Worm (Caenorhabditis elegans) whole organism, late embryonic: ENCODE measurements around the gene F16G10.3.
A peak's percentile ranks its signal among the peaks of the same experiment; 100 is the strongest.

Experiments used
- C08G9.2 ChIP-seq: sonication (generic microtip); optimal IDR thresholded peaks from 2 replicates; lab custom pipeline; 2016; ENCODE audit warnings: mild to moderate bottlenecking, missing genetic modification characterization, moderate library complexity, missing compliant biosample characterization
- K02D7.2 ChIP-seq: sonication (generic microtip); optimal IDR thresholded peaks from 2 replicates; lab custom pipeline; 2017; ENCODE audit warnings: mild to moderate bottlenecking, missing genetic modification characterization, missing compliant biosample characterization
- ahr-1 ChIP-seq: sonication (generic microtip); optimal IDR thresholded peaks from 2 replicates; lab custom pipeline; 2016; ENCODE audit warnings: missing genetic modification characterization, missing compliant biosample characterization
- ceh-18 ChIP-seq: sonication (generic microtip); optimal IDR thresholded peaks from 2 replicates; lab custom pipeline; 2016; ENCODE audit warnings: missing genetic modification characterization, missing compliant biosample characterization
- ceh-31 ChIP-seq: sonication (generic microtip); optimal IDR thresholded peaks from 2 replicates; lab custom pipeline; 2016; ENCODE audit warnings: missing genetic modification characterization, missing compliant biosample characterization
- ceh-48 ChIP-seq: sonication (generic microtip); optimal IDR thresholded peaks from 2 replicates; lab custom pipeline; 2016; ENCODE audit warnings: missing genetic modification characterization, inconsistent platforms, missing compliant biosample characterization
- ceh-6 ChIP-seq: fragments of 200-800 bp; sonication (Bioruptor generic); optimal IDR thresholded peaks from 2 replicates; lab custom pipeline; 2018; ENCODE audit warnings: mild to moderate bottlenecking, missing genetic modification characterization, missing compliant biosample characterization
- dve-1 ChIP-seq: sonication (generic microtip); optimal IDR thresholded peaks from 2 replicates; lab custom pipeline; 2017; ENCODE audit warnings: antibody characterized with exemption, mild to moderate bottlenecking, missing genetic modification characterization, missing compliant biosample characterization
- elt-4 ChIP-seq: sonication (generic microtip); optimal IDR thresholded peaks from 2 replicates; lab custom pipeline; 2016; ENCODE audit warnings: missing genetic modification characterization, missing compliant biosample characterization
- eyg-1 ChIP-seq: sonication (generic microtip); optimal IDR thresholded peaks from 2 replicates; lab custom pipeline; 2016; ENCODE audit warnings: missing genotype, missing genetic modification characterization, missing compliant biosample characterization
- fax-1 ChIP-seq: sonication (generic microtip); optimal IDR thresholded peaks from 2 replicates; lab custom pipeline; 2016; ENCODE audit warnings: missing genotype, missing genetic modification characterization, missing compliant biosample characterization
- fkh-10 ChIP-seq: fragments of 150-350 bp; optimal IDR thresholded peaks from 2 replicates; lab custom pipeline; 2014; ENCODE audit warnings: missing biosample characterization, missing genetic modification reagents, missing genetic modification characterization
- hlh-13 ChIP-seq: fragments of 200-800 bp; sonication (Bioruptor generic); optimal IDR thresholded peaks from 2 replicates; lab custom pipeline; 2018; ENCODE audit warnings: mild to moderate bottlenecking, missing genetic modification characterization, missing compliant biosample characterization
- hlh-30 ChIP-seq: sonication (generic microtip); optimal IDR thresholded peaks from 2 replicates; lab custom pipeline; 2017; ENCODE audit warnings: antibody characterized with exemption, missing genetic modification characterization, missing compliant biosample characterization; ENCODE audit not compliant: insufficient read depth
- madf-2 ChIP-seq: sonication (generic microtip); optimal IDR thresholded peaks from 2 replicates; lab custom pipeline; 2017; ENCODE audit warnings: missing genetic modification characterization, missing compliant biosample characterization
- mec-3 ChIP-seq: sonication (generic microtip); optimal IDR thresholded peaks from 2 replicates; lab custom pipeline; 2016; ENCODE audit warnings: borderline replicate concordance, missing genetic modification characterization, missing compliant biosample characterization
- nfya-1 ChIP-seq: sonication (generic microtip); optimal IDR thresholded peaks from 2 replicates; lab custom pipeline; 2017; ENCODE audit warnings: missing genetic modification characterization, mild to moderate bottlenecking, missing compliant biosample characterization, antibody characterized with exemption, moderate library complexity
- nhr-11 ChIP-seq: fragments of 150-350 bp; optimal IDR thresholded peaks from 2 replicates; lab custom pipeline; 2014; ENCODE audit warnings: missing biosample characterization, missing genetic modification characterization
- npax-4 ChIP-seq: sonication (generic microtip); optimal IDR thresholded peaks from 2 replicates; lab custom pipeline; 2016; ENCODE audit warnings: missing genetic modification characterization, missing compliant biosample characterization
- pax-1 ChIP-seq: fragments of 150-350 bp; optimal IDR thresholded peaks from 2 replicates; lab custom pipeline; 2014; ENCODE audit warnings: missing biosample characterization, missing genetic modification characterization
- pha-4 ChIP-seq: fragments of 150-350 bp; optimal IDR thresholded peaks from 2 replicates; lab custom pipeline; 2018; ENCODE audit warnings: missing biosample characterization, missing genetic modification reagents, missing genetic modification characterization
- pqm-1 ChIP-seq: sonication (generic microtip); optimal IDR thresholded peaks from 2 replicates; lab custom pipeline; 2016; ENCODE audit warnings: missing genetic modification characterization, missing compliant biosample characterization
- ref-2 ChIP-seq: sonication (generic microtip); optimal IDR thresholded peaks from 2 replicates; lab custom pipeline; 2016; ENCODE audit warnings: missing genetic modification characterization, missing compliant biosample characterization
- rnt-1 ChIP-seq: sonication (generic microtip); optimal IDR thresholded peaks from 2 replicates; lab custom pipeline; 2016; ENCODE audit warnings: missing genetic modification characterization, missing compliant biosample characterization
- sdc-2 ChIP-seq: sonication (generic microtip); optimal IDR thresholded peaks from 2 replicates; lab custom pipeline; 2016; ENCODE audit warnings: missing genotype, missing genetic modification characterization, missing compliant biosample characterization
- sox-2 ChIP-seq: fragments of 200-800 bp; sonication (Bioruptor generic); IDR thresholded peaks from 2 replicates; pipeline ENCODE4 v1.3.6; 2022; ENCODE audit warnings: missing genetic modification reagents, missing genetic modification characterization, missing compliant biosample characterization
- ttx-3 ChIP-seq: sonication (generic microtip); optimal IDR thresholded peaks from 2 replicates; lab custom pipeline; 2016; ENCODE audit warnings: missing genetic modification reagents, missing genetic modification characterization, missing compliant biosample characterization
- unc-3 ChIP-seq, 2 experiments: fragments of 200-800 bp in 1 of 2; sonication (Bioruptor generic) in 1 of 2; sonication (generic microtip) in 1 of 2; conservative IDR thresholded peaks in 1 of 2; optimal IDR thresholded peaks in 1 of 2; 2 replicates each; pipeline versions ENCODE4 v1.3.6 to Lab custom; 2016 to 2022; ENCODE audit warnings: missing compliant biosample characterization in 2 of 2, missing genetic modification characterization in 2 of 2, missing genetic modification reagents in 1 of 2
- unc-86 ChIP-seq: sonication (generic microtip); optimal IDR thresholded peaks from 2 replicates; lab custom pipeline; 2016; ENCODE audit warnings: missing genetic modification characterization, missing compliant biosample characterization
- ztf-16 ChIP-seq: sonication (generic microtip); optimal IDR thresholded peaks from 2 replicates; lab custom pipeline; 2017; ENCODE audit warnings: missing genetic modification characterization, missing compliant biosample characterization

The F16G10.3 gene

ce11 chrII:2336177-2336576 lies 36.0 kb upstream of the F16G10.3 start:
- no peak for TF ChIP-seq elt-4 (tag; lab: Kevin White, UChicago)
- peak; percentile 60 for TF ChIP-seq dve-1 (tag; lab: Kevin White, UChicago)
- no peak for TF ChIP-seq pha-4 (tag; lab: Kevin White, UChicago)
- no peak for TF ChIP-seq C08G9.2 (tag; lab: Kevin White, UChicago)

- no peak for TF ChIP-seq unc-3 (GFP tag; conservative IDR thresholded peaks at IDR 0.05; lab: Robert Waterston, UW)
- no peak for TF ChIP-seq unc-3 (tag; optimal IDR thresholded peaks at IDR 0.05; lab: Kevin White, UChicago)
- peak; percentile 28 for TF ChIP-seq nfya-1 (tag; lab: Kevin White, UChicago)
- no peak for TF ChIP-seq sdc-2
- TF ChIP-seq rnt-1 = peak; percentile 92
Observed at ce11 chrII:2340974-2341373, 31.2 kb upstream of the F16G10.3 start.

- TF ChIP-seq ref-2 (tag; lab: Kevin White, UChicago) (no peak), K02D7.2 (no peak), hlh-13 (GFP tag; lab: Kevin White, UChicago) (no peak), ceh-31 (tag; lab: Kevin White, UChicago) (no peak), ttx-3 (tag; lab: Kevin White, UChicago) (no peak), nhr-11 (tag; lab: Kevin White, UChicago) (no peak), npax-4 (no peak)
Observed at ce11 chrII:2341515-2341914, 30.7 kb upstream of the F16G10.3 start, which contains the start of gene enri-1. Gene enri-1 (minus strand): TSS chrII:2341615.

ce11 chrII:2342004-2342479 lies 30.1 kb upstream of the F16G10.3 start, which contains the start of gene F43C11.6:
Gene F43C11.6 (plus strand): TSS chrII:2342429.
- TF ChIP-seq ceh-48 (tag; lab: Kevin White, UChicago) (peak; percentile 20), ceh-31 (tag; lab: Kevin White, UChicago) (peak; percentile 12), pax-1 (tag; lab: Kevin White, UChicago) (no peak), fax-1 (tag; lab: Kevin White, UChicago) (no peak), rnt-1 (peak; percentile 28)

- no peak for TF ChIP-seq pqm-1 (tag; lab: Kevin White, UChicago)
- no peak for TF ChIP-seq npax-4
- TF ChIP-seq eyg-1 = no peak
- TF ChIP-seq nhr-11 (tag; lab: Kevin White, UChicago) = no peak
- no peak for TF ChIP-seq ceh-48 (tag; lab: Kevin White, UChicago)
- no peak for TF ChIP-seq mec-3
- no peak for TF ChIP-seq fkh-10 (GFP tag; lab: Kevin White, UChicago)
- no peak for TF ChIP-seq unc-86 (tag; lab: Kevin White, UChicago)
- TF ChIP-seq ztf-16 (tag; lab: Kevin White, UChicago) = no peak
- no peak for TF ChIP-seq ceh-18 (tag; lab: Kevin White, UChicago)
- no peak for TF ChIP-seq ceh-6
- no peak for TF ChIP-seq sox-2 (GFP tag; lab: Robert Waterston, UW)
- TF ChIP-seq hlh-30 (tag; lab: Kevin White, UChicago) = no peak
- TF ChIP-seq ahr-1 (tag; lab: Kevin White, UChicago) = no peak
- TF ChIP-seq madf-2 (tag; lab: Kevin White, UChicago) = no peak
Observed at ce11 chrII:2346672-2347071, 25.5 kb upstream of the F16G10.3 start, which contains the start of gene F43C11.4. Gene F43C11.4 (plus strand): TSS chrII:2346972.

ce11 chrII:2352546-2352945 lies 19.6 kb upstream of the F16G10.3 start, which contains the start of gene F43C11.10:
Gene F43C11.10 (minus strand): TSS chrII:2352646.
- no peak for TF ChIP-seq ahr-1 (tag; lab: Kevin White, UChicago)
- no peak for TF ChIP-seq nfya-1 (tag; lab: Kevin White, UChicago)
